Fruit fly (Drosophila melanogaster) ovary, adult (tissue): ENCODE data around the gene CG33986.

Source experiments
- CG17801 ChIP-seq: fragments of 200-800 bp; optimal IDR thresholded peaks from 2 replicates; lab custom pipeline; 2019; ENCODE audit warnings: missing biosample characterization, mild to moderate bottlenecking, missing genetic modification characterization, moderate library complexity; ENCODE audit not compliant: partially characterized antibody

CG33986 gene

DNA sequence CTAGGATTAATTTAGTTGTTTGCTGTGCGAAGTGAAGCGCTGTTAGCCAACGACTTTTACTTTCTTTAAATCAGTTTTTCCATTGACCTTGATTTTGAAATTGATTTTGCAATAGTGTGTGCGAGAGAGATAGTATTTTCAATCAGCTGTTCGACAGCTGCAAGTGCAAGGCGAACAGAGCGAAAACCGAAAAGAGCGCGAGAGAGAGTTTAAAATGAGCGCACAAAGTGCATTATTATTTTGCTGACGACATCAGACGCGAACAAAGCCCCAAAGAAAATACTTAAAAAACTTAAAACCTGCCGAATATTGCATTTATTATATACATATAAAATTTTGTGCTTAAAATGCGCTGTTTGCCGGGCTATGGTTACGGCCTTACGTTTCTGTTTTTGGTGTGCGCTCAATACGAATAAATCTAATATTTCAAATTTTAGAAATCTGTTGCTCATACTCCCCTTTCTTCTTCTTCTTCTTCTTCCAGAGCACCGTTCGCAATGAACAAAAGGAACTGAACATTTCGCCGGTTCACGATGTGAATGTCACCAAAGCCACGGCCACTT is 13.3 kb downstream of the CG33986 start:
- peak; percentile 56 for TF ChIP-seq CG17801

DNA sequence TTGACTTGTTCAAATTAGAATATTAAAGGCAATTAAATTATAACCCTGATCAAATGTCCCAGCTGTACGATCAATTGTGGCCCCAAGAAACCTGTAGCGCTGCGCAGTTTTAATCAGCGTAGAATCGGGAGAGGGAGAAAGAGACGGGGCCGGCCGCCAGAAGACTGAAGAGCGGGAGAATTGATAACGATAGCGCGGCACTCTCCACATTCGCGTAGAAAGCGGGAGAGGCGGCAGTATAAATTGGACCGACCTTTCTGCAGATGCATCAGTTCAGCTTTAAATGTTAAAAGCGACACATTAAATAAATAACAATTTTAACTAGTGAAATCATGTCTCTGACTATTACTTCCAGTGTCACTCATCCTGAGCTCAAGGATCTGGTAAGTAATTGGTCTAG is 14.3 kb downstream of the CG33986 start, which contains the start of gene MsrA:
Gene MsrA, plus strand, starts transcription at position 266 of the 400 bp plus-strand sequence.
- peak; percentile 36 for TF ChIP-seq CG17801

DNA sequence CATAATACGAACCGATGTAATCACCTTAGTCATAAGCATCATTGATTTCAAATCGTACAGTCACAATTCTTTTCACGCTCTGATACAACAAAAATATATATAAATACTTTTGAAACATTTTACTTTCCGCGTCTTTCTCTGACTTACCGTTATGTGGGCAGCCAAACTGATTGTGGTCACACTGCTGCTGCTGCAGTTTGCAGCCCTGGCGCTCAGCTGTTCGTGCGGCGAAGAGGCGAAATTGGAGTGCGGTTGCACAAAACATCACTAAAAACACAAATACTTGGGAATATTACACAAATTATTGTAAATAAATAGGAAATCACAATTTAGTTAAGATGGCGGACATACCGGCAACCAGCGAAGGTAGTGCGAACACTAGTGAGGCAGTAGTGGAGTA is 15.7 kb downstream of the CG33986 start, which contains the start of the genes gdl and gdl-ORF39:
Gene gdl, plus strand, starts transcription at position 48 of the 400 bp plus-strand sequence.
Gene gdl-ORF39, plus strand, starts transcription at position 48 of the 400 bp plus-strand sequence.
- no peak for TF ChIP-seq CG17801

DNA sequence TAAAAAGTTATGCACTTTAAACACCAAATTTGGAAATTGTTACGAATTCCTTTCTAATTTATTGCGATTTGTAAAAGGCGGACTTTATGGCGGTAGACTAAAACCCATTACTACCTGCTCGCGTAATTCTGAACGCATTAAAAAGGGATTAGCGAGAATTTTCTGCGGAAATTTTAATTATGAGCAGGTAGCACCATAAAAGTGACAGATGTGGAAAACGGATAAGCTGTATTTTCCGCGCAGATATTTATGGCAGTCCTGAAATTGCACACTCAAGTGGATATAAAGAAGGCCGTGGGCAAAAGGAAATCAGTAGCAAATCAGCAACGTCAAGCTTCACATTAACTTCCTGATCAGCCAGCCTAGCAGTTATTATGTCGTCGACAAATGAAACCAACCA is 16.3 kb downstream of the CG33986 start, which contains the start of gene Z600:
Gene Z600, plus strand, starts transcription at position 312 of the 400 bp plus-strand sequence.
- no peak for TF ChIP-seq CG17801

DNA sequence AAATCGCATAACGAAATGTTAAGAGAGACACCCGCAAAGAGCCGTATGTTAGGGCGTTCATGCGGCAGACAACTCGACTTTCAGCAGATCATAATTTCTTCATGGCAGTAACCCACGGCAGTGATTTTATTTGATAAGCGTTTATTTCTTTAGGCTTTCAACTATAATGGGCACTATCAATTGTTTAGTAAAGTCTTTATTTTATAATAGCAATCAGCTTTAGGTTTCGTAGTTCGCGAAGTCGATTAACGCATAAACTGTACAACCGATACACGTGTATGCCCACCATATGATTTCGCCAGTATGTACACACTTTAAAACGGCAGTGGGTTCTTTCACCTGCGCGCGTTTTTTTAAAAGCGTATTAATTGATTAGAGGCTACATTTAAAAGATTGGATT is 16.8 kb downstream of the CG33986 start, which contains the start of gene CG7841:
Gene CG7841, minus strand, starts transcription at position 20 of the 400 bp plus-strand sequence.
- peak; percentile 99 for TF ChIP-seq CG17801

DNA sequence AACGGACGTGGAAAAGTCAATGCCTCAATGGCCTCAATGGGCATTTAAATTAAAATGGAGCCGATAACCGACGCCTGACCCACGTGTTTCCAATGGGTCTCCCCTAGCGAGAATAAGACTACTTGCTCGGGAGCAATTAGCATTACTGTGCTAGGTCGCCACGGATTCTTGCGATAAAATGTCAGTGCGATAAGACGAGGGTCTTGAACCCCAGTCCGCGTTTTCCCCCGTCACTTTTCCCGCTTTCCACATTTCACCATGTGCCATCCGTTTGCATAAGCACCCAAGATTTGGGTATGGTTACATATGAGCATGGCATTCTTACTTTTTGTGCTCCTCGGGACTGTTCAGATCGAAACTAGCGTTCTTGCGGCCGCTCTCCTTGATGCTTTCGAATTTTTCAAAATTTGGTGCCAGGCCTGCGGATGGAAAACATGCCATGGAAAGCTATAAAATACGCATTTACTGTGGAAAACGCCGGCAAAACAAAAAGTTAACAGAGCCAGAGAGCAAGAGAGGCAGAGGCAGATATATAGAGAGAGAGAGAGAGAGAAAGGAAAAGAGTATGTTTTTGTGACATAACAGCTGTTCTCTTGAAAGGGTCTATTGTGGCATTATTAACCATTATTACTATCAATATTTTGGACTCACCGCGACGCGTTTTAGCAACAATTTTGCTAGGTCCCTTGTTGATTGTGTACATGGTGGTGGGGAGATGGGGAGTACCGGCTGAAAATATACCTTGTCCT is 17.7 kb downstream of the CG33986 start:
- no peak for TF ChIP-seq CG17801

DNA sequence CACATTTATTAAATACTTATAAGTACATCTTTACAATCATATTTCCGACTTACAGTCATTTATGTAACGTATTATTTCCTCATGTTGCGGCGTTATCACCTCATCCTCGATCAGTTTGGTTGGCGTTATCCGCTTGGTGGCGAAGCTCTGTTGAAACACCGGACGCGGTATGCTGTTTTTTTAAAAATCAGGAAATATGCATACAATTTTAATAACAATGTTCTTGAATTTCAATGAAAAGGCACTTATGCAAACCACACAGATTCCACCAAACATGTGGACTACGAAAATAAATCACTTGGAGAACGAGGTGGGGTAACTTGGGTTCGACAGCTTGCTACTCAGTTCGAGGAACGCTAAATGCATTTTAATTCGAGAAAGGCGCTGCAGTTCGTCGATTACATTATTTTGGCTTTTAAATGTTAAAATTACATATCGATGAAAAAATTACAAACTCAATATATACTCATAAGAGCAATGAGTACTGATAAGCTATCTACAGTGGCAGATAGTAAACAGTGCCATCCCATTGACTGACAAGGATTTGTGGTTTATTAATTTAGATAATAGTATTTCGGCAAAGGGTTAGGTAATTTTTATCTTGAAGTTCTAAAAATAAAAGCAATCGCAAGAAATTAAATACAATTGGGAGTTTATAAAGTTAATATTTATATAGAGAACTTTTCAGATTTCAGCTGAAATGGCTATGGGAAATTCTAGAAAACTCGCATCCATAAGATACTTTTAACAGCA is 18.7 kb downstream of the CG33986 start:
- TF ChIP-seq CG17801, result no peak

DNA sequence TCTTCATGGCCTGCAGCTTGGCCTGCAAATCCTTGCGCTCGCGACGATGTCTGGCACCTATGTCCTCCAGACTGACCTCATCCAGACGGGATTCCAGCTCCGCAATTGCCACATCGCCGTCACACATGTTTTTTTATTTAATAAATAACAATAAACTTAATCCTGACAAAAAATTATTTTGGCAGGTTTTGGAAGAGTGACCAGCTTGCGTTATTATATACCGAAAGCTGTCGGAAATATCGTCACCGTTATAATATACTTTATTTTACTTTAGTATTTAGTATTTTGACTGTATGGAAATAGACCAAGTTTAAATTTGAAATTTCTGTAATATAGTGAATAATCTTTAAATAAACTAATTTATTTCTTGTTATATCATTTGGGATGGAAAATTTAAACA is 20.4 kb downstream of the CG33986 start, which contains the start of gene CG7857:
Gene CG7857, minus strand, starts transcription at position 208 of the 400 bp plus-strand sequence.
- TF ChIP-seq CG17801, result no peak

DNA sequence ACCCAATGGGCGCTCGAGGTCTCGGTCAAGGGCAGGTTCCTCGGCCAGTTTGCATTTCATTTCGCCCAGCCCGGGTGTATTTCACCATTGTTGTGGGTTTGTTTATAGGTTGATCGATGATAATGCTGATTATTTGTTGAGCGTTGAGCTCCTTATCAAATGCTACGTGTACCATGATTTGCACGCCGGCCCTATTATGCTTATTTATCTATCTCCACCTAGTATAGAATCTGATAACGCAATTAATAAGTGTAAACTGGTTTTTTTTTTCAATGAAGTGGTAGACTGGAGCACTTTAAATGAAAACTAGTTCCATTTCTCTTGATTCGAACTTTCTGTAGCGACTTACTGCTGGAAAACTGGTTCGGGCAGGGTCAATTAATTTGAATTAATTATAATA is 22.8 kb downstream of the CG33986 start:
- no peak for TF ChIP-seq CG17801

DNA sequence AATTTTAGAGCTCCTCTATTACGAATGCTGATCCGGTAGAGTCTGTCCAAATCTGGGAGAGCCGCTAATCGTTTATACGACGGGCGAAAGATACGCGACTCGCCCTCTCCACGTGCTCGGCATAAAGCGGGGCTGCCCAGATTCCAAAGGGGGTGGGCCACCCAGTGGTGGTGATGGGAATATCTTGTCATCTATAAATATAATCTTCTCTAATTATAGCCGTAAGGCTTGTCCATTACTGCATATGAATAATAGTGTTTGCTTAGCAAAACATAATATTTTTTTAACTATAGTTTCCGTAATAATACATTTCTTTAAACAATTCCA is 23.4 kb downstream of the CG33986 start:
- TF ChIP-seq CG17801, result no peak

DNA sequence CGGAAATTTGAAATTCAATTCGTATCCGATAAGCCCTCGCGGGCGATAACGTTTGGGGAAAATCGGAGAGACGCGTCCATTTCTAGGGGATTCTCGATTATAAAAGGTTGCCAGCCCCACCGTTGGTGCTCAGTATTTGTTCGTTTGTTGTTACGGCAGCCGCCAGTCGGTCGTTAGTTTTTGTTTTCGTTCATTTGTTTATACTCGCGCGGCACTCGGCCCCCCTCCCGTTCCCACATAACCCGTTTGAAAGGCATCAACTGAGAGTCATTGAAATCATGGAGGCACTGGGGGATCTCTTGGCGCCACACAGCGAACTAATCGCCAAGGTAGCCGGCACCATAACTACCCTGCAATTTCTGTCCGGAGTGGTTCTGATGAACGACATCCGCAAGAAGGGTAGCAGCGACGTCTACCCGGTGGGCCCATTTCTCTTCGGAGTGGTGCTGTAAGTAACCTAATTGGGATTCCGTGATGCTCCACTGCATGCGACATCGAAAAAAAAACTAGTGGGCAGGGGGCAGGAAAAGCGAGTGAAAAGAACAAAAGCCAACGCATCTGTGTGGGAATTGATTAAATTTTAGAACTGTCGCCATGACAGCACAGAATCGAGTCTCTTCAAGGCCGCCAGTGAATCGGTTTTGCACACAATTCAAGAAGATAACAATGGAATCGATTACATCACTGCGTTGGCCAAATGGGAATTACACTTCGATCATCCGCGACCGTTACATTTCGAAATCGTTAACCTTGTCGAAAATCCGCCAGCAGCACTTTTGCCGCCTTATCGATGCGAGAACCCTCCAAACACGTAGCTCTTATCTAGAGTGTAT is 24.0 kb downstream of the CG33986 start, which contains the start of gene CG7272:
Gene CG7272, plus strand, starts transcription at position 126 of the 833 bp plus-strand sequence.
- peak; percentile 1 for TF ChIP-seq CG17801

DNA sequence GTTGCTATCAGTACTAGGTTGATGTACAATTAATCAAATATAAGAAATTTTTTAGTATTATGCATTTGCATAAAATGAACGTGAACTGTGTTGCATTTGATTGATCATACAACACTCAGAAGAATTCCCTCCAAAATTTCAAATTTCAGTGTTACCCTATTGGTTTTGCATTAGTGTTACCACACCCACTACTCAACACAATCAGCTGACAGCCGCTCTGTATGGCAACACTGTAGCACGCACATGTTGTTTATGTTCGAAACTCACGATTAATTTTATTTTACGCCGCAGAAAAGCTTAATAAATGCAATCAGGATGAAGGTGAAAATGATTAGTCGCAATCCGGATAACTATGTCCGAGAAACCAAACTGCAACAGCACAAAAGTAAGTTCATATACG is 26.3 kb downstream of the CG33986 start, which contains the start of gene CG7275:
Gene CG7275, plus strand, starts transcription at position 215 of the 400 bp plus-strand sequence.
- no peak for TF ChIP-seq CG17801

DNA sequence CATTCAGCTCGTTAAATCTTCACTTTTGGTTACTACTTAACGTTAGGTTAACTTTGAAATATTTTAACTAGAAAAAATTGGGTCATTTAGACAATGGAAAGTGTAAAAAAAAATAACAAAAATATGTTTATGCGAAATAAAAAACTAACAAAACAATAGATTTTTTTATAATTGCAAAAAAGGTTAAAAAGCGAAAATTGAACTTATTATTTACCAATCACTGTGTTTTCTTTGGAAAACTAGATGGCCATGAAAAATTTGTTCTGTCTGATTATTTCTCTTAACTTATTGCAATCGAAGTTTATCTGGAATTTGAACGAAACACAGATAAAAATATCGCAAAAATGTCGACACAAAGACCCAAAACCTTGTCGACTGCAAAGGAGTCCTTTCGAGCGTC is 27.2 kb downstream of the CG33986 start, which contains the start of gene CG7276:
Gene CG7276, plus strand, starts transcription at position 301 of the 400 bp plus-strand sequence.
- no peak for TF ChIP-seq CG17801

DNA sequence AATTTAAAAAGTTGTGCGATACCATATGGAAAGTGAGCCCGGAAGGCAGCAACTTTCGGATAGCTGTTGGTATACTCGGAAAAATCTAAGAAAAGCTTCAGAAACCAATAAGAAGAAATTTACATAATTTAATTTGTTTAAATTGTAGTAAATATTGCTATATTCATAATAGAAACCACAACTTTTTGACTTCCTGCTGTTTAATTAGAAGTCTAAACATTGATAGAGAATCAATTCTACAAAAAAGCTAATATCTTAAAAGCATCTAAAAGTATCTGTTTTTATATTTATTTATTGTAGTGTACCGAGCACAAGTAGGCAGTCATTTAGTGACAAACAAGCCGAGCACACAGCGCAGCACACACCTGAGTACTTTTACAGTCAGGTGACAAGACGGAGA is 28.8 kb downstream of the CG33986 start, which contains the start of gene CG13455:
Gene CG13455, plus strand, starts transcription at position 301 of the 400 bp plus-strand sequence.
- no peak for TF ChIP-seq CG17801

DNA sequence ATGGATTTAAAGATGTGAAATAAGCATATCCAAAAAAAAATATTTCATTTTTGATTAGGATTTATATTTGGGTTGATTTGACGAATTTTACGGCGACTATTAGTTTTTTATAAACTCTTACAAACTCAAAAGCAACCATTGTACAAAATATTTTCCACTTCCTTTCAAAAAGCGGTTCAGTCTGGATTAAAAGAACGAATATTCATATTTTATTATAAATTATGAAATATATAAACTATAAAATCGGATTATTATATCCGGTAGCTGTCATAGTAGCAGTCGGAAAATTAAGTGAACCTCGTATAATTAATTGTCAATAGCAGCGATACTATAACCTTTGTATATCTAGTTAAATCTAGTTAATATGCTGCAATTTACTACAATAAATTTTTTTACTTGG is 29.6 kb downstream of the CG33986 start, which contains the start of gene CG12355:
Gene CG12355, minus strand, starts transcription at position 101 of the 400 bp plus-strand sequence.
- TF ChIP-seq CG17801, result no peak
